Fruit fly (Drosophila melanogaster) whole organism: ENCODE results near the gene CG14641.

Source experiments
- CG8478 ChIP-seq: fragments of >200 bp; optimal IDR thresholded peaks from 2 replicates; lab custom pipeline; 2018; ENCODE audit warnings: inconsistent platforms
- Dll ChIP-seq: fragments of >200 bp; optimal IDR thresholded peaks from 2 replicates; lab custom pipeline; 2017
- EcR ChIP-seq, 2 experiments: fragments of >200 bp; optimal IDR thresholded peaks; 2 replicates each; lab custom pipeline; 2017; ENCODE audit warnings: missing biosample characterization in 2 of 2, missing genetic modification characterization in 2 of 2, missing genetic modification reagents in 2 of 2
- pan ChIP-seq: fragments of >200 bp; optimal IDR thresholded peaks from 2 replicates; lab custom pipeline; 2017
- usp ChIP-seq: fragments of >200 bp; optimal IDR thresholded peaks from 2 replicates; lab custom pipeline; 2017; ENCODE audit warnings: missing biosample characterization, missing genetic modification characterization, mixed read lengths

- no peak for TF ChIP-seq usp (GFP tag; lab: Kevin White, UChicago)
- no peak for TF ChIP-seq CG8478
- no peak for TF ChIP-seq pan (lab: Kevin White, UChicago)
- no peak for TF ChIP-seq EcR (GFP tag; optimal IDR thresholded peaks at IDR 0.05; lab: Kevin White, UChicago)
- TF ChIP-seq Dll (lab: Kevin White, UChicago): no peak
Observed at dm6 chr3R:4268339-4268738, 36.2 kb upstream of the CG14641 start.
